Fruit fly (Drosophila melanogaster) whole organism, embryonic: ENCODE measurements around the gene Fdx1.

Source experiments
- Aef1 ChIP-seq: fragments of 200-800 bp; sonication (Bioruptor generic); IDR thresholded peaks from 3 replicates; pipeline ENCODE4 v1.3.6; 2022; ENCODE audit warnings: missing biosample characterization, missing genetic modification characterization
- CG10274 ChIP-seq: fragments of 200-800 bp; sonication (Bioruptor generic); optimal IDR thresholded peaks from 3 replicates; lab custom pipeline; 2017; ENCODE audit warnings: missing biosample characterization, mild to moderate bottlenecking, missing genetic modification characterization
- CG11695 ChIP-seq: fragments of 200-800 bp; sonication (Bioruptor generic); IDR thresholded peaks from 3 replicates; pipeline ENCODE4 v1.3.6; 2022; ENCODE audit warnings: missing biosample characterization, missing genetic modification characterization
- CG12071 ChIP-seq: fragments of 200-800 bp; sonication (Bioruptor generic); optimal IDR thresholded peaks from 3 replicates; lab custom pipeline; 2018; ENCODE audit warnings: missing biosample characterization, mild to moderate bottlenecking, missing genetic modification characterization
- CG16863 ChIP-seq: fragments of 200-800 bp; sonication (Bioruptor generic); optimal IDR thresholded peaks from 3 replicates; lab custom pipeline; 2016; ENCODE audit warnings: missing biosample characterization, missing genetic modification characterization
- CG2129 ChIP-seq: fragments of 200-800 bp; sonication (Bioruptor generic); IDR thresholded peaks from 2 replicates; pipeline ENCODE4 v1.3.6; 2022; ENCODE audit warnings: missing biosample characterization, missing genetic modification characterization; ENCODE audit not compliant: partially characterized antibody
- CG30020 ChIP-seq: fragments of 200-800 bp; optimal IDR thresholded peaks from 2 replicates; lab custom pipeline; 2019; ENCODE audit warnings: missing biosample characterization, mild to moderate bottlenecking, missing genetic modification characterization, moderate library complexity
- CG30431 ChIP-seq: fragments of 200-800 bp; sonication (Bioruptor generic); optimal IDR thresholded peaks from 2 replicates; lab custom pipeline; 2017; ENCODE audit warnings: missing biosample characterization, missing genetic modification characterization
- CG3726 ChIP-seq: fragments of 200-800 bp; sonication (Bioruptor generic); IDR thresholded peaks from 3 replicates; pipeline ENCODE4, ENCODE4 v1.3.6; 2022; ENCODE audit warnings: missing biosample characterization, missing genetic modification characterization
- CG3995 ChIP-seq: fragments of 200-800 bp; sonication (Bioruptor generic); optimal IDR thresholded peaks from 3 replicates; lab custom pipeline; 2016; ENCODE audit warnings: missing biosample characterization, missing genetic modification characterization
- CG4707 ChIP-seq: fragments of 200-800 bp; sonication (Bioruptor generic); optimal IDR thresholded peaks from 2 replicates; lab custom pipeline; 2018; ENCODE audit warnings: missing biosample characterization, mild to moderate bottlenecking, missing genetic modification characterization, moderate library complexity
- CG4854 ChIP-seq: fragments of 200-800 bp; sonication (Bioruptor generic); optimal IDR thresholded peaks from 2 replicates; lab custom pipeline; 2016; ENCODE audit warnings: missing biosample characterization, missing genetic modification characterization, inconsistent platforms
- CG7372 ChIP-seq: fragments of 200-800 bp; sonication (Bioruptor generic); IDR thresholded peaks from 2 replicates; pipeline ENCODE4 v1.3.6; 2022; ENCODE audit warnings: missing biosample characterization, missing genetic modification characterization
- CG7839 ChIP-seq: fragments of 200-800 bp; sonication (Bioruptor generic); optimal IDR thresholded peaks from 3 replicates; lab custom pipeline; 2018; ENCODE audit warnings: missing biosample characterization, mild to moderate bottlenecking, missing genetic modification characterization, moderate library complexity
- CG7963 ChIP-seq: fragments of 200-800 bp; sonication (Bioruptor generic); IDR thresholded peaks from 3 replicates; pipeline ENCODE4 v1.3.6; 2022; ENCODE audit warnings: missing biosample characterization, missing genetic modification characterization; ENCODE audit not compliant: partially characterized antibody
- CG8388 ChIP-seq: fragments of 200-800 bp; sonication (Bioruptor generic); optimal IDR thresholded peaks from 2 replicates; lab custom pipeline; 2019; ENCODE audit warnings: missing biosample characterization, mild to moderate bottlenecking, missing genetic modification characterization, moderate library complexity
- CG8944 ChIP-seq: fragments of 200-800 bp; sonication (Bioruptor generic); optimal IDR thresholded peaks from 3 replicates; lab custom pipeline; 2016; ENCODE audit warnings: missing biosample characterization, missing genetic modification characterization
- CG9727 ChIP-seq: fragments of 200-800 bp; sonication (Bioruptor generic); optimal IDR thresholded peaks from 3 replicates; lab custom pipeline; 2017; ENCODE audit warnings: missing biosample characterization, mild to moderate bottlenecking, missing genetic modification characterization
- CG9797 ChIP-seq: fragments of 200-800 bp; sonication (Bioruptor generic); optimal IDR thresholded peaks from 3 replicates; lab custom pipeline; 2018; ENCODE audit warnings: missing biosample characterization, mild to moderate bottlenecking, missing genetic modification characterization
- D ChIP-seq, 2 experiments: fragments of 200-800 bp in 1 of 2; fragments of >200 bp in 1 of 2; sonication (Bioruptor generic) in 1 of 2; optimal IDR thresholded peaks; 2 replicates in 1 of 2; 3 replicates in 1 of 2; lab custom pipeline; 2017; ENCODE audit warnings: mild to moderate bottlenecking in 1 of 2, missing biosample characterization in 1 of 2, missing genetic modification characterization in 1 of 2, missing genetic modification reagents in 1 of 2
- Dfd ChIP-seq, 2 experiments: fragments of >200 bp; optimal IDR thresholded peaks; 2 replicates each; lab custom pipeline; 2017; ENCODE audit warnings: missing biosample characterization in 2 of 2, missing genetic modification characterization in 2 of 2
- Dip3 ChIP-seq: fragments of 200-800 bp; sonication (Bioruptor generic); optimal IDR thresholded peaks from 3 replicates; lab custom pipeline; 2016; ENCODE audit warnings: missing biosample characterization, missing genetic modification characterization
- Doc3 ChIP-seq: fragments of 200-800 bp; sonication (Bioruptor generic); IDR thresholded peaks from 3 replicates; pipeline ENCODE4 v1.3.6; 2022; ENCODE audit warnings: missing biosample characterization, missing genetic modification characterization; ENCODE audit not compliant: partially characterized antibody
- Gsc ChIP-seq: fragments of 200-800 bp; sonication (Bioruptor generic); IDR thresholded peaks from 2 replicates; pipeline ENCODE4 v1.3.6; 2022; ENCODE audit warnings: missing biosample characterization, missing genetic modification characterization
- H2.0 ChIP-seq: fragments of 200-800 bp; sonication (Bioruptor generic); IDR thresholded peaks from 2 replicates; pipeline ENCODE4 v1.3.6; 2022; ENCODE audit warnings: missing biosample characterization, missing genetic modification characterization
- HHEX ChIP-seq: fragments of 200-800 bp; sonication (Bioruptor generic); optimal IDR thresholded peaks from 3 replicates; lab custom pipeline; 2017; ENCODE audit warnings: missing biosample characterization, mild to moderate bottlenecking, missing genetic modification characterization, missing genetic modification reagents
- Hr39 ChIP-seq: fragments of >200 bp; optimal IDR thresholded peaks from 2 replicates; lab custom pipeline; 2017
- NFAT ChIP-seq: fragments of 200-800 bp; sonication (Bioruptor generic); IDR thresholded peaks from 2 replicates; pipeline ENCODE4 v1.3.6; 2022; ENCODE audit warnings: missing biosample characterization, missing genetic modification characterization
- Nf-YB ChIP-seq: fragments of 200-800 bp; sonication (Bioruptor generic); optimal IDR thresholded peaks from 3 replicates; lab custom pipeline; 2019; ENCODE audit warnings: missing biosample characterization, mild to moderate bottlenecking, missing genetic modification characterization, moderate library complexity
- TFAM ChIP-seq: fragments of 200-800 bp; sonication (Bioruptor generic); optimal IDR thresholded peaks from 2 replicates; lab custom pipeline; 2017; ENCODE audit warnings: missing biosample characterization, missing genetic modification characterization, inconsistent platforms
- Trl ChIP-seq, 3 experiments: fragments of >200 bp in 2 of 3; fragments of 200-800 bp in 1 of 3; sonication (Bioruptor generic) in 1 of 3; optimal IDR thresholded peaks; 2 replicates in 1 of 3; 3 replicates in 2 of 3; lab custom pipeline; 2016 to 2017; ENCODE audit warnings: missing biosample characterization in 1 of 3, missing genetic modification characterization in 1 of 3
- bab2 ChIP-seq: fragments of 200-800 bp; sonication (Bioruptor generic); optimal IDR thresholded peaks from 2 replicates; lab custom pipeline; 2016; ENCODE audit warnings: missing biosample characterization, missing genetic modification characterization
- chn ChIP-seq: fragments of 200-800 bp; sonication (Bioruptor generic); optimal IDR thresholded peaks from 2 replicates; lab custom pipeline; 2016; ENCODE audit warnings: missing biosample characterization, missing genetic modification characterization
- dimm ChIP-seq: fragments of 200-800 bp; sonication (Bioruptor generic); IDR thresholded peaks from 2 replicates; pipeline ENCODE4 v1.3.6; 2022; ENCODE audit warnings: missing biosample characterization, missing genetic modification characterization
- dmrt99B ChIP-seq: fragments of 200-800 bp; sonication (Bioruptor generic); optimal IDR thresholded peaks from 2 replicates; lab custom pipeline; 2018; ENCODE audit warnings: missing biosample characterization, mild to moderate bottlenecking, missing genetic modification characterization, moderate library complexity
- fd96Cb ChIP-seq: fragments of 200-800 bp; sonication (Bioruptor generic); optimal IDR thresholded peaks from 2 replicates; lab custom pipeline; 2018; ENCODE audit warnings: missing biosample characterization, mild to moderate bottlenecking, missing genetic modification characterization, moderate library complexity
- gsb-n ChIP-seq: fragments of 200-800 bp; sonication (Bioruptor generic); optimal IDR thresholded peaks from 3 replicates; lab custom pipeline; 2018; ENCODE audit warnings: missing biosample characterization, mild to moderate bottlenecking, missing genetic modification characterization
- kni ChIP-seq: fragments of 200-800 bp; sonication (Bioruptor generic); optimal IDR thresholded peaks from 3 replicates; lab custom pipeline; 2017; ENCODE audit warnings: mild to moderate bottlenecking, missing biosample characterization, missing genetic modification reagents, missing genetic modification characterization
- luna ChIP-seq: fragments of 200-800 bp; sonication (Bioruptor generic); optimal IDR thresholded peaks from 2 replicates; lab custom pipeline; 2016; ENCODE audit warnings: missing biosample characterization, missing genetic modification characterization
- nmo ChIP-seq: fragments of 200-800 bp; sonication (Bioruptor generic); optimal IDR thresholded peaks from 2 replicates; lab custom pipeline; 2018; ENCODE audit warnings: missing biosample characterization, mild to moderate bottlenecking, missing genetic modification characterization, moderate library complexity
- pita ChIP-seq: fragments of 200-800 bp; sonication (Bioruptor generic); optimal IDR thresholded peaks from 2 replicates; lab custom pipeline; 2017; ENCODE audit warnings: missing biosample characterization, mild to moderate bottlenecking, missing genetic modification characterization
- pnt ChIP-seq: fragments of 200-800 bp; sonication (Bioruptor generic); optimal IDR thresholded peaks from 3 replicates; lab custom pipeline; 2016; ENCODE audit warnings: missing biosample characterization, missing genetic modification characterization
- row ChIP-seq: fragments of 200-800 bp; sonication (Bioruptor generic); IDR thresholded peaks from 3 replicates; pipeline ENCODE4 v1.3.6; 2022; ENCODE audit warnings: missing biosample characterization, missing genetic modification characterization
- sna ChIP-seq: fragments of 200-800 bp; sonication (Bioruptor generic); IDR thresholded peaks from 2 replicates; pipeline ENCODE4 v1.3.6; 2022; ENCODE audit warnings: missing biosample characterization, missing genetic modification characterization; ENCODE audit not compliant: partially characterized antibody
- stwl ChIP-seq: fragments of 200-800 bp; sonication (Bioruptor generic); optimal IDR thresholded peaks from 3 replicates; lab custom pipeline; 2018; ENCODE audit warnings: missing biosample characterization, mild to moderate bottlenecking, missing genetic modification characterization, moderate library complexity
- tna ChIP-seq: fragments of 200-800 bp; sonication (Bioruptor generic); IDR thresholded peaks from 2 replicates; pipeline ENCODE4 v1.3.6; 2022; ENCODE audit warnings: missing biosample characterization, missing genetic modification characterization; ENCODE audit not compliant: partially characterized antibody
- tup ChIP-seq: fragments of 200-800 bp; sonication (Bioruptor generic); optimal IDR thresholded peaks from 2 replicates; lab custom pipeline; 2016; ENCODE audit warnings: missing biosample characterization, mild to moderate bottlenecking, missing genetic modification characterization, moderate library complexity
- vnd ChIP-seq: fragments of 200-800 bp; sonication (Bioruptor generic); IDR thresholded peaks from 3 replicates; pipeline ENCODE4 v1.3.6; 2022; ENCODE audit warnings: missing biosample characterization, missing genetic modification characterization; ENCODE audit not compliant: partially characterized antibody
- yki ChIP-seq: fragments of >200 bp; optimal IDR thresholded peaks from 3 replicates; lab custom pipeline; 2018

The Fdx1 gene

dm6 chr3L:9399013-9399750 lies 28.1 kb upstream of the Fdx1 start, which contains the start of gene CG4080 (continued):
- TF ChIP-seq bab2 (GFP tag; lab: Kevin White, UChicago) (no peak), pnt (GFP tag; lab: Kevin White, UChicago) (peak; percentile 9), fd96Cb (tag; lab: Kevin White, UChicago) (no peak), Dip3 (GFP tag; lab: Kevin White, UChicago) (peak; percentile 23), gsb-n (tag; lab: Kevin White, UChicago) (peak; percentile 40), CG8388 (no peak), Nf-YB (peak; percentile 23), stwl (tag; lab: Kevin White, UChicago) (peak; percentile 86), CG30431 (no peak), H2.0 (GFP tag; lab: Robert Waterston, UW) (no peak), CG3995 (no peak), CG12071 (no peak), Doc3 (GFP tag; lab: Robert Waterston, UW) (peak; percentile 84), chn (GFP tag; lab: Kevin White, UChicago) (peak; percentile 32), tna (GFP tag; lab: Robert Waterston, UW) (peak; percentile 55), NFAT (GFP tag; lab: Robert Waterston, UW) (no peak), CG10274 (GFP tag; lab: Kevin White, UChicago) (no peak), tup (GFP tag; lab: Kevin White, UChicago) (no peak), dmrt99B (no peak), CG4854 (GFP tag; lab: Kevin White, UChicago) (peak; percentile 11), pita (GFP tag; lab: Kevin White, UChicago) (no peak), yki (no peak), Hr39 (lab: Kevin White, UChicago) (no peak), row (peak; percentile 70), Dfd (GFP tag; optimal IDR thresholded peaks at IDR 0.05; lab: Kevin White, UChicago) (no peak), CG9727 (GFP tag; lab: Kevin White, UChicago) (no peak), kni (no peak), HHEX (GFP tag; lab: Kevin White, UChicago) (no peak), sna (GFP tag; lab: Robert Waterston, UW) (peak; percentile 78), CG4707 (no peak), luna (GFP tag; lab: Kevin White, UChicago) (no peak), CG3726 (GFP tag; lab: Robert Waterston, UW) (no peak), CG16863 (GFP tag; lab: Kevin White, UChicago) (no peak), D (optimal IDR thresholded peaks at IDR 0.05; lab: Kevin White, UChicago) (no peak), D (GFP tag; optimal IDR thresholded peaks at IDR 0.05; lab: Kevin White, UChicago) (no peak), CG7963 (0 out of 3 replicates have a peak, but pooled peaks have one; percentile 28), CG9797 (peak; percentile 96), dimm (GFP tag; lab: Robert Waterston, UW) (no peak), Gsc (GFP tag; lab: Robert Waterston, UW) (no peak), vnd (GFP tag; lab: Robert Waterston, UW) (peak; percentile 76), Aef1 (GFP tag; lab: Robert Waterston, UW) (no peak), TFAM (no peak), nmo (GFP tag; lab: Kevin White, UChicago) (peak; percentile 66), CG8944 (GFP tag; lab: Kevin White, UChicago) (no peak), CG7839 (tag; lab: Kevin White, UChicago) (peak; percentile 15), CG11695 (no peak), CG7372 (GFP tag; lab: Robert Waterston, UW) (no peak), Trl (optimal IDR thresholded peaks at IDR 0.05; lab: Kevin White, UChicago) (no peak), Trl (GFP tag; optimal IDR thresholded peaks at IDR 0.05; lab: Kevin White, UChicago) (no peak), CG30020 (tag; lab: Kevin White, UChicago) (peak; percentile 60), CG2129 (peak; percentile 62; the same call in 1 of the 2 replicates)
